Worm (Caenorhabditis elegans): Measurements from ENCODE around the gene ttr-33.

DNA sequence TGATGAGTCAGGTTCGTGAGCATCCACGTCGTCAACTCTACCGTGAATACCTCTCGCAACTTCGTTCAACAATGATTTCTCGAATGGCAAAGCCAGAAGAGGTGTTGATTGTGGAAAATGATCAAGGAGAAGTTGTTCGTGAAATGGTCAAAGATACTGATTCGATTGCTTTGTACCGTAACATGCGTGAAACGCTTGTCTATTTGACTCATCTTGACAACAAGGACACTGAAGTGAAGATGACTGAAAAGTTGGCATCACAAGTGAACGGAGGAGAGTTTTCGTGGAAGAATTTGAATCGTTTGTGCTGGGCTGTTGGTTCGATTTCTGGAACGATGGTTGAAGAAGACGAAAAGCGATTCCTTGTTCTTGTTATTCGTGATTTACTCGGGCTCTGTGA lies 31.1 kb downstream of the ttr-33 start:
- no peak for TF ChIP-seq ztf-23 (GFP tag; IDR thresholded peaks at IDR 0.05)
- TF ChIP-seq flt-1 (GFP tag; IDR thresholded peaks at IDR 0.05): no peak
- no peak for TF ChIP-seq cog-1 (tag; optimal IDR thresholded peaks at IDR 0.05)
- no peak for TF ChIP-seq T22C8.4 (GFP tag; IDR thresholded peaks at IDR 0.05)
- no peak for TF ChIP-seq klf-2 (GFP tag; conservative IDR thresholded peaks at IDR 0.05)
- TF ChIP-seq med-1 (GFP tag; optimal IDR thresholded peaks at IDR 0.05; ENCODE audit: insufficient read depth): no peak
- no peak for TF ChIP-seq ztf-29 (GFP tag; IDR thresholded peaks at IDR 0.05)
- TF ChIP-seq tab-1 (GFP tag; IDR thresholded peaks at IDR 0.05): no peak
